Fruit fly (Drosophila melanogaster): ENCODE results near the gene Nmd3.

Gene Nmd3

DNA sequence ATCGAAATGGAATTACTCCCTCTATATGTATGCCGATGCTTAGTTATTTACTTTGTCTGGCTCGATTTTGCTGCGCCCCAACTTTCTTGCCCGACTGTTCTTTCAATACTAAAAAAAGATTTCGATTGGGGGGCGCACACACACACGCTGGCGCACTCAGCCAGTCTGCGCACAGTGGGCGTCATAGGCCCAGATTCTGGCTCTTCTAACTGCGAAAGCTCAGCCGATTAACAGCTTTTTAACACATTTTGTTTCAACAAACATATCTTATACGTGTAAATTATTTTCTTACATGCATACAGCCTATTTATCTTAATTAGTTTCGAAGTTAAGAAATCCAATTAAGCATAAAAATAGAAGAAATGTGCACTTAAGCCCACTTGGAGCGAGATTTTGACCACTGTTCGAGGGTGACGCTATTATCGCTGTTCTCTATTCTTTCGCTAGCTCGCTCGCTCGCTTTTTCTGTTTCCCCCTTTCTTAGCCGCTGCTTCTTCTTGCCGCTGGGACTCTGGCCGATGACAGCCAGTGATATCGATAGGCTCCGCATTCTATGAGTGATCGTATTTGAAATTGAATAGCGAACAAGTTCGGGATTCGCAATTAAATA, 37.8 kb upstream of the Nmd3 start, which contains the start of gene Vinc (continued):
- peak; percentile 45 for TF ChIP-seq schlank (tag; optimal IDR thresholded peaks at IDR 0.05)
- TF ChIP-seq Deaf1 (tag; optimal IDR thresholded peaks at IDR 0.05): peak; percentile 79
- TF ChIP-seq Stat92E (GFP tag; optimal IDR thresholded peaks at IDR 0.05): peak in 1 of 3 experiments; percentile 42
- no peak for TF ChIP-seq CG8478 (optimal IDR thresholded peaks at IDR 0.05)
- TF ChIP-seq CG8281 (tag; optimal IDR thresholded peaks at IDR 0.05): peak; percentile 77
- TF ChIP-seq CG2116 (GFP tag; optimal IDR thresholded peaks at IDR 0.05): peak; percentile 38
- TF ChIP-seq ash1 (GFP tag; optimal IDR thresholded peaks at IDR 0.05): peak; percentile 35
- peak; percentile 41; the same call in 1 of the 2 replicates for TF ChIP-seq bowl (GFP tag; IDR thresholded peaks at IDR 0.05)
- TF ChIP-seq TFAM (GFP tag; optimal IDR thresholded peaks at IDR 0.05): peak; percentile 8
- TF ChIP-seq CG8290 (GFP tag; optimal IDR thresholded peaks at IDR 0.05): peak; percentile 57
- no peak for TF ChIP-seq CG8290 (tag; optimal IDR thresholded peaks at IDR 0.05)
- TF ChIP-seq CG2889 (GFP tag; IDR thresholded peaks at IDR 0.05): peak; percentile 59; the same call in 2 of the 3 replicates
- TF ChIP-seq CG6683 (GFP tag; optimal IDR thresholded peaks at IDR 0.05): peak; percentile 88
- peak; percentile 64; the same call in 2 of the 3 replicates for TF ChIP-seq CG11560 (tag; IDR thresholded peaks at IDR 0.05)
- TF ChIP-seq Gsc (GFP tag; IDR thresholded peaks at IDR 0.05): 0 out of 2 replicates have a peak, but pooled peaks have one; percentile 38
- TF ChIP-seq repo (GFP tag; optimal IDR thresholded peaks at IDR 0.05): peak; percentile 75
- TF ChIP-seq crp (GFP tag; optimal IDR thresholded peaks at IDR 0.05): peak in 1 of 2 experiments; percentile 1
- peak; percentile 66 for TF ChIP-seq al (GFP tag; IDR thresholded peaks at IDR 0.05)
- TF ChIP-seq pzg (GFP tag; optimal IDR thresholded peaks at IDR 0.05): peak; percentile 42
- no peak for TF ChIP-seq D (optimal IDR thresholded peaks at IDR 0.05)
- peak; percentile 82 for TF ChIP-seq D (GFP tag; optimal IDR thresholded peaks at IDR 0.05)
- TF ChIP-seq zen2 (GFP tag; IDR thresholded peaks at IDR 0.05; ENCODE audit: partially characterized antibody): peak; percentile 41; the same call in 1 of the 3 replicates
- TF ChIP-seq PHDP (tag; optimal IDR thresholded peaks at IDR 0.05): no peak
- TF ChIP-seq dmrt11E (tag; optimal IDR thresholded peaks at IDR 0.05): peak; percentile 51
- no peak for TF ChIP-seq eve (GFP tag; optimal IDR thresholded peaks at IDR 0.05)
- TF ChIP-seq CG10462 (GFP tag; optimal IDR thresholded peaks at IDR 0.05): peak; percentile 56
- TF ChIP-seq insv (GFP tag; optimal IDR thresholded peaks at IDR 0.05): no peak
- TF ChIP-seq az2 (GFP tag; optimal IDR thresholded peaks at IDR 0.05): peak; percentile 62
- TF ChIP-seq Meics (GFP tag; optimal IDR thresholded peaks at IDR 0.05): peak; percentile 95
- TF ChIP-seq sisA (GFP tag; IDR thresholded peaks at IDR 0.05): peak; percentile 82
- peak; percentile 83 for TF ChIP-seq kay (GFP tag; optimal IDR thresholded peaks at IDR 0.05)
- TF ChIP-seq HmgD (GFP tag; optimal IDR thresholded peaks at IDR 0.05): peak; percentile 54
- peak; percentile 59; the same call in 1 of the 2 replicates for TF ChIP-seq CG32767 (GFP tag; IDR thresholded peaks at IDR 0.05)
- TF ChIP-seq Six4 (GFP tag; optimal IDR thresholded peaks at IDR 0.05): peak; percentile 81
- TF ChIP-seq sim (GFP tag; IDR thresholded peaks at IDR 0.05): no peak; the same call in 1 of the 2 replicates
- TF ChIP-seq CG6654 (GFP tag; optimal IDR thresholded peaks at IDR 0.05): peak; percentile 79
- peak; percentile 51 for TF ChIP-seq CG14965 (GFP tag; optimal IDR thresholded peaks at IDR 0.05; ENCODE audit: borderline replicate concordance)
- TF ChIP-seq chif (GFP tag; optimal IDR thresholded peaks at IDR 0.05): peak; percentile 13 to 85
- peak; percentile 85 for TF ChIP-seq CG34422 (GFP tag; IDR thresholded peaks at IDR 0.05)
- TF ChIP-seq gem (tag; optimal IDR thresholded peaks at IDR 0.05): no peak
- no peak for TF ChIP-seq grn (GFP tag; optimal IDR thresholded peaks at IDR 0.05)
- TF ChIP-seq CG11696 (GFP tag; IDR thresholded peaks at IDR 0.05): 0 out of 2 replicates have a peak, but pooled peaks have one; percentile 16
- TF ChIP-seq fru (optimal IDR thresholded peaks at IDR 0.05): no peak
- TF ChIP-seq CG14014 (GFP tag; IDR thresholded peaks at IDR 0.05): peak; percentile 87
- peak; percentile 76 for TF ChIP-seq CG8924 (tag; optimal IDR thresholded peaks at IDR 0.05)
- TF ChIP-seq Usf (GFP tag; optimal IDR thresholded peaks at IDR 0.05): peak; percentile 36
- TF ChIP-seq Nf-YC (tag; optimal IDR thresholded peaks at IDR 0.05): peak; percentile 86
- peak; percentile 96 for TF ChIP-seq CG17385 (GFP tag; optimal IDR thresholded peaks at IDR 0.05)
- TF ChIP-seq CG12219 (GFP tag; optimal IDR thresholded peaks at IDR 0.05): peak; percentile 90
- TF ChIP-seq Dek (tag; optimal IDR thresholded peaks at IDR 0.05): peak; percentile 83

Measured in whole organism, embryonic.